Worm (Caenorhabditis elegans) whole organism, L4/young adult: ENCODE data around the gene cpna-5.

Experiments used
- dao-5 ChIP-seq: sonication (generic microtip); optimal IDR thresholded peaks from 2 replicates; lab custom pipeline; 2016; ENCODE audit warnings: missing genotype, missing genetic modification characterization, moderate library complexity, missing compliant biosample characterization
- him-1 ChIP-seq: sonication (generic microtip); optimal IDR thresholded peaks from 2 replicates; lab custom pipeline; 2016; ENCODE audit warnings: missing genotype, missing genetic modification reagents, missing genetic modification characterization, missing compliant biosample characterization

DNA sequence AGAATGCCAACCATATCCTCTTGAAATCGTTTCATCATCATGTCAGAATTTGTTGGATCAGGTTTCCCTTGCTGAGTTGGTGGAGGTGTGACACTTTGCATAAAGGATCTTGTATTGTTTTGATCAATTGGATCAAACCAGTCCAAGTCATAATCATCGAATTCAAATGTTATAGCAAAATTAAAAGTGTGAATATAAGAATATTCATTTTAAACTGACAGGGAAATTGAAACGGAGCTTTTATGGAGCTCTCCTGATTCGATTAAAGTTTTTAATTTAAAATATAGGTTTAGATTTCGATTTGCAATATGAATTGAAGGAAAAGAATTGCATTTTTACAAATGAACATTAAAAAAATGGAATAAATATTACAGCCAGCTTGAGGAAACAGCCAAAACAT lies 45.2 kb upstream of the cpna-5 start, which contains the start of gene B0228.9:
- no peak for TF ChIP-seq him-1
- no peak for TF ChIP-seq dao-5 (tag; lab: Kevin White, UChicago)
